Worm (Caenorhabditis elegans) whole organism, L4 larva: Measurements from ENCODE around the gene srz-15.

Experiments
- F37D6.2 ChIP-seq: sonication (generic microtip); optimal IDR thresholded peaks from 2 replicates; lab custom pipeline; 2016; ENCODE audit warnings: mild to moderate bottlenecking, missing genetic modification characterization, missing compliant biosample characterization
- F44E2.7 ChIP-seq: fragments of 200-800 bp; sonication (Bioruptor generic); IDR thresholded peaks from 2 replicates; pipeline ENCODE4 v2.1.2; 2022; ENCODE audit warnings: missing genetic modification characterization, missing compliant biosample characterization
- Y48G9A.11 ChIP-seq: fragments of 200-800 bp; sonication (Bioruptor generic); IDR thresholded peaks from 2 replicates; pipeline ENCODE4 v1.3.6; 2022; ENCODE audit warnings: missing genetic modification reagents, missing genetic modification characterization, missing compliant biosample characterization
- ZK337.2 ChIP-seq: fragments of 200-800 bp; sonication (Bioruptor generic); IDR thresholded peaks from 2 replicates; pipeline ENCODE4 v1.3.6; 2022; ENCODE audit warnings: missing genetic modification reagents, missing genetic modification characterization, missing compliant biosample characterization
- ZK546.5 ChIP-seq, 2 experiments: sonication (generic microtip); optimal IDR thresholded peaks; 2 replicates each; lab custom pipeline; 2017; ENCODE audit warnings: missing biosample characterization in 2 of 2, missing genetic modification characterization in 2 of 2
- ceh-28 ChIP-seq: fragments of 150-350 bp; optimal IDR thresholded peaks from 2 replicates; lab custom pipeline; 2014; ENCODE audit warnings: missing biosample characterization, missing genetic modification reagents, missing genetic modification characterization
- ceh-32 ChIP-seq: sonication (generic microtip); optimal IDR thresholded peaks from 2 replicates; lab custom pipeline; 2016; ENCODE audit warnings: mild to moderate bottlenecking, missing genetic modification characterization, missing compliant biosample characterization; ENCODE audit not compliant: poor library complexity
- ceh-44 ChIP-seq: fragments of 200-800 bp; sonication (Bioruptor generic); IDR thresholded peaks from 2 replicates; pipeline ENCODE4 v1.3.6; 2022; ENCODE audit warnings: missing genetic modification reagents, missing genetic modification characterization, missing compliant biosample characterization
- ceh-82 ChIP-seq: sonication (generic microtip); optimal IDR thresholded peaks from 2 replicates; lab custom pipeline; 2017; ENCODE audit warnings: missing biosample characterization, missing genetic modification characterization
- daf-16 ChIP-seq, 3 experiments: sonication (generic microtip); optimal IDR thresholded peaks; 2 replicates each; lab custom pipeline; 2016 to 2017; ENCODE audit warnings: missing genetic modification characterization in 3 of 3, missing genetic modification reagents in 3 of 3, mild to moderate bottlenecking in 2 of 3, missing compliant biosample characterization in 2 of 3, missing biosample characterization in 1 of 3, moderate library complexity in 1 of 3
- daf-19 ChIP-seq: fragments of 200-800 bp; sonication (Bioruptor generic); conservative IDR thresholded peaks from 2 replicates; pipeline ENCODE4 v1.3.6; 2022; ENCODE audit warnings: missing genetic modification characterization, missing compliant biosample characterization
- dmd-6 ChIP-seq: fragments of 200-800 bp; sonication (Bioruptor generic); IDR thresholded peaks from 2 replicates; pipeline ENCODE4 v1.3.6; 2022; ENCODE audit warnings: missing genetic modification reagents, missing genetic modification characterization, missing compliant biosample characterization
- dpl-1 ChIP-seq: fragments of 150-350 bp; optimal IDR thresholded peaks from 2 replicates; lab custom pipeline; 2014; ENCODE audit warnings: missing biosample characterization, missing genetic modification reagents, missing genetic modification characterization
- duxl-1 ChIP-seq: sonication (generic microtip); optimal IDR thresholded peaks from 2 replicates; lab custom pipeline; 2016; ENCODE audit warnings: mild to moderate bottlenecking, missing genetic modification characterization, moderate library complexity, missing compliant biosample characterization; ENCODE audit not compliant: poor library complexity
- dve-1 ChIP-seq: sonication (generic microtip); optimal IDR thresholded peaks from 2 replicates; lab custom pipeline; 2017; ENCODE audit warnings: antibody characterized with exemption, mild to moderate bottlenecking, missing genetic modification characterization, missing compliant biosample characterization; ENCODE audit not compliant: insufficient read depth
- egl-27 ChIP-seq: sonication (generic microtip); optimal IDR thresholded peaks from 3 replicates; lab custom pipeline; 2017; ENCODE audit warnings: missing biosample characterization, missing genetic modification reagents, missing genetic modification characterization
- gei-8 ChIP-seq: fragments of 200-800 bp; sonication (Bioruptor generic); optimal IDR thresholded peaks from 2 replicates; lab custom pipeline; 2018; ENCODE audit warnings: mild to moderate bottlenecking, missing genetic modification characterization, missing compliant biosample characterization
- hif-1 ChIP-seq, 2 experiments: sonication (generic microtip); optimal IDR thresholded peaks; 2 replicates each; lab custom pipeline; 2016 to 2017; ENCODE audit warnings: missing compliant biosample characterization in 2 of 2, missing genetic modification characterization in 2 of 2, missing genetic modification reagents in 2 of 2, missing genotype in 2 of 2, mild to moderate bottlenecking in 1 of 2
- hlh-11 ChIP-seq: fragments of 200-800 bp; sonication (Bioruptor generic); optimal IDR thresholded peaks from 2 replicates; lab custom pipeline; 2018; ENCODE audit warnings: mild to moderate bottlenecking, missing genetic modification characterization, missing compliant biosample characterization
- hlh-30 ChIP-seq: sonication (generic microtip); optimal IDR thresholded peaks from 2 replicates; lab custom pipeline; 2017; ENCODE audit warnings: antibody characterized with exemption, mild to moderate bottlenecking, missing genetic modification characterization, missing compliant biosample characterization; ENCODE audit not compliant: insufficient read depth
- jun-1 ChIP-seq: fragments of 150-350 bp; optimal IDR thresholded peaks from 2 replicates; lab custom pipeline; 2014; ENCODE audit warnings: missing biosample characterization, missing genetic modification reagents, missing genetic modification characterization
- lin-13 ChIP-seq: fragments of 150-350 bp; optimal IDR thresholded peaks from 2 replicates; lab custom pipeline; 2014; ENCODE audit warnings: missing biosample characterization, missing genetic modification reagents, missing genetic modification characterization
- lin-15B ChIP-seq: fragments of 150-350 bp; sonication (generic microtip); optimal IDR thresholded peaks from 3 replicates; lab custom pipeline; 2014; ENCODE audit warnings: missing biosample characterization, missing genetic modification characterization
- lir-3 ChIP-seq: sonication (generic microtip); optimal IDR thresholded peaks from 2 replicates; lab custom pipeline; 2016; ENCODE audit warnings: mild to moderate bottlenecking, missing genetic modification characterization, missing compliant biosample characterization
- madf-5 ChIP-seq, 2 experiments: fragments of 200-800 bp; sonication (Bioruptor generic); IDR thresholded peaks; 2 replicates each; pipeline ENCODE4 v1.3.6; 2022; ENCODE audit warnings: missing compliant biosample characterization in 2 of 2, missing genetic modification characterization in 2 of 2
- mdl-1 ChIP-seq, 2 experiments: fragments of 150-350 bp in 1 of 2; sonication (generic microtip) in 1 of 2; optimal IDR thresholded peaks; 2 replicates each; lab custom pipeline; 2014 to 2017; ENCODE audit warnings: missing biosample characterization in 2 of 2, missing genetic modification characterization in 2 of 2
- mep-1 ChIP-seq: fragments of 150-350 bp; sonication (generic microtip); optimal IDR thresholded peaks from 3 replicates; lab custom pipeline; 2014; ENCODE audit warnings: missing biosample characterization, missing genetic modification characterization
- mes-2 ChIP-seq: sonication (generic microtip); optimal IDR thresholded peaks from 2 replicates; lab custom pipeline; 2016; ENCODE audit warnings: missing genotype, mild to moderate bottlenecking, missing genetic modification characterization, missing compliant biosample characterization; ENCODE audit not compliant: poor library complexity, severe bottlenecking
- mxl-3 ChIP-seq: fragments of 200-800 bp; sonication (Bioruptor generic); optimal IDR thresholded peaks from 2 replicates; lab custom pipeline; 2018; ENCODE audit warnings: mild to moderate bottlenecking, missing genetic modification characterization, missing compliant biosample characterization
- nhr-102 ChIP-seq: sonication (generic microtip); optimal IDR thresholded peaks from 2 replicates; lab custom pipeline; 2016; ENCODE audit warnings: mild to moderate bottlenecking, missing genetic modification characterization, moderate library complexity, missing compliant biosample characterization
- nhr-111 ChIP-seq: fragments of 200-800 bp; sonication (Bioruptor generic); optimal IDR thresholded peaks from 2 replicates; lab custom pipeline; 2018; ENCODE audit warnings: mild to moderate bottlenecking, missing genetic modification characterization, missing compliant biosample characterization
- nhr-237 ChIP-seq: sonication (generic microtip); optimal IDR thresholded peaks from 2 replicates; lab custom pipeline; 2017; ENCODE audit warnings: missing biosample characterization, missing genetic modification characterization
- nhr-25 ChIP-seq: sonication (generic microtip); optimal IDR thresholded peaks from 2 replicates; lab custom pipeline; 2017; ENCODE audit warnings: missing genetic modification characterization, mild to moderate bottlenecking, missing compliant biosample characterization, antibody characterized with exemption, moderate library complexity, borderline replicate concordance; ENCODE audit not compliant: insufficient read depth
- nhr-28 ChIP-seq: fragments of 150-350 bp; optimal IDR thresholded peaks from 2 replicates; lab custom pipeline; 2014; ENCODE audit warnings: missing biosample characterization, missing genetic modification characterization
- nhr-42 ChIP-seq: fragments of 200-800 bp; sonication (Bioruptor generic); IDR thresholded peaks from 2 replicates; pipeline ENCODE4 v1.3.6; 2022; ENCODE audit warnings: missing genetic modification characterization, missing compliant biosample characterization
- nhr-76 ChIP-seq: fragments of 150-350 bp; optimal IDR thresholded peaks from 2 replicates; lab custom pipeline; 2014; ENCODE audit warnings: missing biosample characterization, missing genetic modification characterization
- pha-4 ChIP-seq, 2 experiments: fragments of 150-350 bp in 1 of 2; fragments of 200-800 bp in 1 of 2; sonication (Bioruptor generic) in 1 of 2; IDR thresholded peaks in 1 of 2; optimal IDR thresholded peaks in 1 of 2; 2 replicates each; pipeline versions ENCODE4 v1.3.6 to Lab custom; 2014 to 2022; ENCODE audit warnings: missing genetic modification characterization in 2 of 2, missing genetic modification reagents in 2 of 2, missing biosample characterization in 1 of 2, missing compliant biosample characterization in 1 of 2
- php-3 ChIP-seq: fragments of 200-800 bp; sonication (Bioruptor generic); IDR thresholded peaks from 2 replicates; pipeline ENCODE4 v1.3.6; 2022; ENCODE audit warnings: missing genetic modification reagents, missing genetic modification characterization, missing compliant biosample characterization
- pqm-1 ChIP-seq: sonication (generic microtip); optimal IDR thresholded peaks from 2 replicates; lab custom pipeline; 2017; ENCODE audit warnings: missing biosample characterization, missing genetic modification characterization
- snpc-1.2 ChIP-seq: fragments of 200-800 bp; sonication (Bioruptor generic); IDR thresholded peaks from 2 replicates; pipeline ENCODE4 v1.3.6; 2022; ENCODE audit warnings: missing genetic modification reagents, missing genetic modification characterization, missing compliant biosample characterization
- unc-130 ChIP-seq: sonication (generic microtip); optimal IDR thresholded peaks from 2 replicates; lab custom pipeline; 2016; ENCODE audit warnings: missing genetic modification reagents, missing genetic modification characterization, missing compliant biosample characterization
- unc-62 ChIP-seq, 3 experiments: fragments of 150-350 bp in 1 of 3; sonication (generic microtip); optimal IDR thresholded peaks in 2 of 3; peaks in 1 of 3; 1 replicate in 1 of 3; 2 replicates in 2 of 3; lab custom pipeline; 2014 to 2017; ENCODE audit warnings: missing biosample characterization in 3 of 3, missing genetic modification characterization in 3 of 3, missing genetic modification reagents in 3 of 3, missing genotype in 1 of 3
- vab-7 ChIP-seq: fragments of 200-800 bp; sonication (Bioruptor generic); IDR thresholded peaks from 2 replicates; pipeline ENCODE4 v1.3.6; 2022; ENCODE audit warnings: missing genetic modification reagents, missing genetic modification characterization, missing compliant biosample characterization
- zfp-2 ChIP-seq: sonication (generic microtip); optimal IDR thresholded peaks from 2 replicates; lab custom pipeline; 2016; ENCODE audit warnings: mild to moderate bottlenecking, missing genetic modification characterization, missing compliant biosample characterization
- zfp-3 ChIP-seq: fragments of 200-800 bp; sonication (Bioruptor generic); conservative IDR thresholded peaks from 2 replicates; pipeline ENCODE4 v1.3.6; 2022; ENCODE audit warnings: missing genetic modification reagents, missing genetic modification characterization, missing compliant biosample characterization
- zip-11 ChIP-seq: fragments of 200-800 bp; sonication (Bioruptor generic); IDR thresholded peaks from 2 replicates; pipeline ENCODE4 v1.3.6; 2022; ENCODE audit warnings: missing genetic modification characterization, missing compliant biosample characterization

The srz-15 gene

DNA sequence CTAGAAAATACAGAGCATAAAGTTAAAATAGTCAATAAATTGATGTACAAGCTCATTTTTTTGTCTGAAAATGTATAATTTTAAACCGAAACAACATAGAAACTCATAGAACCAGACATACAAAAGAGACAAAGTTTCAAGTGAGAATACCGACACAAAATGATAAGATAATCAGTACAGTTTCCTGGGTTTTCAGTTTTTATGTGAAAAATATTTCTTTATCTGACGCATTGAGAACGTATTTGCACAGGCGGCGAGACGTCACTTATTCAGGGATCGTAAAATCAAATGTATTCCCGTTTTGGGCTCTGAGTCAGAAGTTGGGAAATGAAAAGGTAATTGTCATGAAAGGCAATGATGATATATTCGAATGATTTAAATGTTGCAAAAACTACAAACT lies 25.1 kb upstream of the srz-15 start, which contains the start of gene K08D8.6 (continued):
- TF ChIP-seq unc-130 (GFP tag; lab: Kevin White, UChicago) (no peak), vab-7 (GFP tag; lab: Robert Waterston, UW) (no peak), nhr-76 (tag; lab: Kevin White, UChicago) (no peak), F44E2.7 (GFP tag; lab: Robert Waterston, UW) (no peak), ZK337.2 (GFP tag; lab: Robert Waterston, UW) (no peak), unc-62 (GFP tag; optimal IDR thresholded peaks at IDR 0.05 in 1 of 2; lab: Kevin White, UChicago) (no peak), unc-62 (tag; optimal IDR thresholded peaks at IDR 0.05; lab: Kevin White, UChicago) (no peak), Y48G9A.11 (GFP tag; lab: Robert Waterston, UW) (no peak), snpc-1.2 (no peak), hif-1 (tag; optimal IDR thresholded peaks at IDR 0.05; lab: Kevin White, UChicago) (no peak), nhr-102 (tag; lab: Kevin White, UChicago) (peak; percentile 14), ceh-28 (tag; lab: Kevin White, UChicago) (no peak), lir-3 (tag; lab: Kevin White, UChicago) (no peak), ceh-82 (no peak), ceh-32 (tag; lab: Kevin White, UChicago) (no peak), mxl-3 (GFP tag; lab: Kevin White, UChicago) (no peak), nhr-42 (no peak), F37D6.2 (tag; lab: Kevin White, UChicago) (no peak), hlh-30 (tag; lab: Kevin White, UChicago) (no peak), daf-16 (GFP tag; optimal IDR thresholded peaks at IDR 0.05; lab: Kevin White, UChicago) (no peak), daf-16 (tag; optimal IDR thresholded peaks at IDR 0.05; lab: Kevin White, UChicago) (peak; percentile 75), zip-11 (no peak), nhr-111 (GFP tag; lab: Kevin White, UChicago) (no peak), nhr-25 (tag; lab: Kevin White, UChicago) (no peak)
- TF ChIP-seq, all 104 proteins: peak for 12

DNA sequence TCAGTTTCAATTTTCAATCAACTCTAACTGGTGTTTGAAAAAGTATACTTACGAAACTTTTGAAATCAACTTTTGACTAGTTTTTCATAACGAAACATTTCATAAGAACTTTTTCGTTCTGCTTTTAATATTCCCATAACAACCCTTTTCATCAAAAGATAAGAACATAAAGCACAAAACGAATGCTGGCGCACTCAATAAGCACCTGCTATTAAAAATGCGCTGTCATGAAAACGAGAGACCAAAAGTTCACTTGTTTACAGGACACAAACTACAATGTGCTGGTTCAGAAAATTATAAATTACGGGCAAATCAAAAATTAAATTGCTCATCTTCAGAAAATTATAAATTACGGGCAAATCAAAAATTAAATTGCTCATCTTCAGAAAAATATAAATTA lies 24.5 kb upstream of the srz-15 start:
- TF ChIP-seq nhr-28 (tag; lab: Kevin White, UChicago) (peak; percentile 64), zfp-3 (no peak), madf-5 (GFP tag; IDR thresholded peaks at IDR 0.05; lab: Robert Waterston, UW) (no peak), egl-27 (no peak), ZK546.5 (tag; optimal IDR thresholded peaks at IDR 0.05; lab: Kevin White, UChicago) (no peak), dpl-1 (GFP tag; lab: Kevin White, UChicago) (no peak), dve-1 (peak; percentile 66), nhr-237 (no peak), hlh-11 (tag; lab: Kevin White, UChicago) (peak; percentile 4), mep-1 (no peak), pqm-1 (tag; lab: Kevin White, UChicago) (peak; percentile 62), mxl-3 (GFP tag; lab: Kevin White, UChicago) (no peak), daf-16 (GFP tag; optimal IDR thresholded peaks at IDR 0.05; lab: Kevin White, UChicago) (no peak), daf-16 (tag; optimal IDR thresholded peaks at IDR 0.05; lab: Kevin White, UChicago) (peak; percentile 47), php-3 (0 out of 2 replicates have a peak, but pooled peaks have one; percentile 47), dmd-6 (peak; percentile 82)
- TF ChIP-seq, all 104 proteins: peak for 7

DNA sequence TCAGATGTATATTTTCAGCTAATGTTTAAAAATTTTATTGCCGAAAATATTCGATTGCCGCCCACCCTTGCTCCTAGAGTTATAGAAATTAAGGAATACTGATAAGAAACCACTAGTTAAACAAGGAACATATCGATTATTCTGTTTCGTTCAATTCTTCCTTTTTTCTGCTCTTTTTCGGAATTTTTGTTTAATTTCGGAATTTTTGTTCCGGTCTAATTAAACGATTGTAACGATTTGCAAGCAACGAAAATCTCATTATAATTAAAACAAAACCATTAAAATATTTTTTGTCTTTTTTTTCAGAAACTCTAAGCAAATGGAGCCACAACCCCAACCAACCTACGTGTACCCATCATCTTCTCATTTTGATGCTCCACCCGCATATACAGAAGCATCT lies 23.4 kb upstream of the srz-15 start, which contains the start of gene K08D8.1:
TSS of gene K08D8.1 (plus strand) at position 301 of the 400 bp plus-strand sequence.
- TF ChIP-seq nhr-25 (tag; lab: Kevin White, UChicago) (no peak), zfp-3 (no peak), ZK337.2 (GFP tag; lab: Robert Waterston, UW) (no peak), ceh-28 (tag; lab: Kevin White, UChicago) (no peak), jun-1 (no peak), duxl-1 (no peak), gei-8 (GFP tag; lab: Kevin White, UChicago) (no peak), lin-15B (tag; lab: Kevin White, UChicago) (no peak), lin-13 (GFP tag; lab: Kevin White, UChicago) (no peak), pha-4 (GFP tag; IDR thresholded peaks at IDR 0.05; lab: Robert Waterston, UW) (no peak), pha-4 (tag; optimal IDR thresholded peaks at IDR 0.05; lab: Kevin White, UChicago) (no peak), unc-130 (GFP tag; lab: Kevin White, UChicago) (no peak), zfp-2 (no peak), mes-2 (tag; lab: Kevin White, UChicago) (no peak), ceh-44 (GFP tag; lab: Robert Waterston, UW) (no peak), mdl-1 (tag; optimal IDR thresholded peaks at IDR 0.05; lab: Kevin White, UChicago) (no peak), daf-19 (GFP tag; lab: Robert Waterston, UW) (no peak)
